Worm (Caenorhabditis elegans) whole organism, L2 larva: ENCODE measurements around the gene C34D4.4.
A peak's percentile ranks its signal among the peaks of the same experiment; 100 is the strongest.

Source experiments
- C34F6.9 ChIP-seq: fragments of 150-350 bp; optimal IDR thresholded peaks from 2 replicates; lab custom pipeline; 2014; ENCODE audit warnings: missing biosample characterization, missing genetic modification characterization
- R02D3.7 ChIP-seq: fragments of 150-350 bp; optimal IDR thresholded peaks from 2 replicates; lab custom pipeline; 2014; ENCODE audit warnings: missing biosample characterization, missing genetic modification characterization
- ZK546.5 ChIP-seq: sonication (generic microtip); optimal IDR thresholded peaks from 2 replicates; lab custom pipeline; 2017; ENCODE audit warnings: missing biosample characterization, missing genetic modification characterization
- alr-1 ChIP-seq: fragments of 150-350 bp; optimal IDR thresholded peaks from 2 replicates; lab custom pipeline; 2014; ENCODE audit warnings: missing biosample characterization, missing genetic modification characterization
- aly-2 ChIP-seq: fragments of 150-350 bp; optimal IDR thresholded peaks from 2 replicates; lab custom pipeline; 2014; ENCODE audit warnings: missing biosample characterization, missing genetic modification characterization
- blmp-1 ChIP-seq: sonication (generic microtip); optimal IDR thresholded peaks from 2 replicates; lab custom pipeline; 2017; ENCODE audit warnings: missing genetic modification characterization, mild to moderate bottlenecking, missing compliant biosample characterization, antibody characterized with exemption, moderate library complexity; ENCODE audit not compliant: insufficient read depth
- ceh-82 ChIP-seq: fragments of 150-350 bp; optimal IDR thresholded peaks from 2 replicates; lab custom pipeline; 2014; ENCODE audit warnings: missing biosample characterization, missing genetic modification characterization
- crh-2 ChIP-seq: sonication (generic microtip); optimal IDR thresholded peaks from 2 replicates; lab custom pipeline; 2017; ENCODE audit warnings: missing biosample characterization, missing genetic modification characterization
- elt-1 ChIP-seq: fragments of 150-350 bp; optimal IDR thresholded peaks from 2 replicates; lab custom pipeline; 2014; ENCODE audit warnings: missing biosample characterization, missing genetic modification characterization
- fos-1 ChIP-seq: fragments of 150-350 bp; optimal IDR thresholded peaks from 2 replicates; lab custom pipeline; 2014; ENCODE audit warnings: missing biosample characterization, missing genetic modification characterization
- lin-11 ChIP-seq: fragments of 150-350 bp; sonication (generic microtip); optimal IDR thresholded peaks from 2 replicates; lab custom pipeline; 2014; ENCODE audit warnings: missing biosample characterization, missing genetic modification characterization, inconsistent platforms, mixed read lengths
- lin-13 ChIP-seq: fragments of 150-350 bp; optimal IDR thresholded peaks from 2 replicates; lab custom pipeline; 2014; ENCODE audit warnings: missing biosample characterization, missing genetic modification reagents, missing genetic modification characterization
- lin-39 ChIP-seq: fragments of 150-350 bp; optimal IDR thresholded peaks from 2 replicates; lab custom pipeline; 2014; ENCODE audit warnings: missing biosample characterization, missing genetic modification reagents, missing genetic modification characterization
- mab-5 ChIP-seq: fragments of 150-350 bp; optimal IDR thresholded peaks from 2 replicates; lab custom pipeline; 2014; ENCODE audit warnings: missing biosample characterization, missing genetic modification characterization
- mbf-1 ChIP-seq: sonication (generic microtip); optimal IDR thresholded peaks from 2 replicates; lab custom pipeline; 2017; ENCODE audit warnings: missing biosample characterization, missing genetic modification characterization
- mdl-1 ChIP-seq, 2 experiments: fragments of 150-350 bp in 1 of 2; sonication (generic microtip) in 1 of 2; optimal IDR thresholded peaks; 2 replicates each; lab custom pipeline; 2017; ENCODE audit warnings: missing biosample characterization in 2 of 2, missing genetic modification characterization in 2 of 2
- nhr-10 ChIP-seq: sonication (generic microtip); optimal IDR thresholded peaks from 2 replicates; lab custom pipeline; 2017; ENCODE audit warnings: missing biosample characterization, missing genetic modification characterization
- nhr-11 ChIP-seq: fragments of 150-350 bp; optimal IDR thresholded peaks from 2 replicates; lab custom pipeline; 2014; ENCODE audit warnings: missing biosample characterization, missing genetic modification characterization
- nhr-12 ChIP-seq: fragments of 150-350 bp; optimal IDR thresholded peaks from 2 replicates; lab custom pipeline; 2014; ENCODE audit warnings: missing biosample characterization, missing genetic modification characterization
- nhr-129 ChIP-seq: fragments of 150-350 bp; optimal IDR thresholded peaks from 2 replicates; lab custom pipeline; 2014; ENCODE audit warnings: missing biosample characterization, missing genetic modification characterization
- nhr-25 ChIP-seq: fragments of 150-350 bp; sonication (generic microtip); optimal IDR thresholded peaks from 3 replicates; lab custom pipeline; 2014; ENCODE audit warnings: missing biosample characterization, missing genetic modification characterization
- nhr-77 ChIP-seq: fragments of 150-350 bp; optimal IDR thresholded peaks from 2 replicates; lab custom pipeline; 2014; ENCODE audit warnings: missing biosample characterization, missing genetic modification characterization
- sem-4 ChIP-seq: fragments of 150-350 bp; optimal IDR thresholded peaks from 2 replicates; lab custom pipeline; 2014; ENCODE audit warnings: missing biosample characterization, missing genetic modification reagents, missing genetic modification characterization
- skn-1 ChIP-seq: sonication (generic microtip); optimal IDR thresholded peaks from 2 replicates; lab custom pipeline; 2017; ENCODE audit warnings: missing biosample characterization, missing genetic modification characterization
- sma-9 ChIP-seq, 2 experiments: fragments of 150-350 bp in 1 of 2; sonication (generic microtip) in 1 of 2; optimal IDR thresholded peaks; 2 replicates each; lab custom pipeline; 2014 to 2016; ENCODE audit warnings: missing genetic modification characterization in 2 of 2, mild to moderate bottlenecking in 1 of 2, missing biosample characterization in 1 of 2, missing compliant biosample characterization in 1 of 2, missing genetic modification reagents in 1 of 2, moderate library complexity in 1 of 2
- unc-55 ChIP-seq: fragments of 150-350 bp; sonication (generic microtip); optimal IDR thresholded peaks from 3 replicates; lab custom pipeline; 2014; ENCODE audit warnings: missing biosample characterization, missing genetic modification reagents, missing genetic modification characterization
- unc-62 ChIP-seq: fragments of 150-350 bp; optimal IDR thresholded peaks from 2 replicates; lab custom pipeline; 2014; ENCODE audit warnings: missing biosample characterization, missing genetic modification reagents, missing genetic modification characterization
- ztf-1 ChIP-seq: fragments of 200-800 bp; sonication (Bioruptor generic); conservative IDR thresholded peaks from 2 replicates; pipeline ENCODE4 v1.3.6; 2022; ENCODE audit warnings: missing genetic modification characterization, missing compliant biosample characterization
- ztf-11 ChIP-seq: sonication (generic microtip); optimal IDR thresholded peaks from 2 replicates; lab custom pipeline; 2017; ENCODE audit warnings: missing biosample characterization, missing genetic modification characterization

C34D4.4 gene

ce11 chrIV:7175346-7175745, 26.2 kb downstream of the C34D4.4 start, which contains the start of gene C42D4.19:
C42D4.19 (plus strand) TSS chrIV:7175646.
- TF ChIP-seq elt-1 (tag; lab: Kevin White, UChicago) (no peak), fos-1 (tag; lab: Kevin White, UChicago) (no peak), ceh-82 (tag; lab: Kevin White, UChicago) (no peak), crh-2 (no peak), lin-11 (tag; lab: Kevin White, UChicago) (no peak), ztf-11 (tag; lab: Kevin White, UChicago) (no peak), nhr-77 (tag; lab: Kevin White, UChicago) (no peak), R02D3.7 (tag; lab: Kevin White, UChicago) (no peak), mab-5 (no peak)

ce11 chrIV:7176887-7177286, 27.7 kb downstream of the C34D4.4 start, which contains the start of gene str-44:
str-44 (plus strand) TSS chrIV:7177187.
- TF ChIP-seq skn-1 (tag; lab: Kevin White, UChicago) (no peak), lin-11 (tag; lab: Kevin White, UChicago) (no peak)
- TF ChIP-seq, all 48 proteins: peak for 0

ce11 chrIV:7178942-7179341, 29.8 kb downstream of the C34D4.4 start, which contains the start of gene C42D4.3:
C42D4.3 (plus strand) TSS chrIV:7179239.
- TF ChIP-seq fos-1 (tag; lab: Kevin White, UChicago) (peak; percentile 52), lin-11 (tag; lab: Kevin White, UChicago) (no peak), nhr-25 (tag; lab: Kevin White, UChicago) (peak; percentile 86)

ce11 chrIV:7180304-7180703, 31.1 kb downstream of the C34D4.4 start, which contains the start of gene cest-10:
cest-10 (plus strand) TSS chrIV:7180557.
- TF ChIP-seq unc-62, result no peak
- TF ChIP-seq nhr-25 (tag; lab: Kevin White, UChicago), result peak; percentile 40
- peak; percentile 29 for TF ChIP-seq sma-9 (GFP tag; optimal IDR thresholded peaks at IDR 0.05; lab: Kevin White, UChicago)
- no peak for TF ChIP-seq sma-9 (tag; optimal IDR thresholded peaks at IDR 0.05; lab: Kevin White, UChicago)
- TF ChIP-seq blmp-1 (tag; lab: Kevin White, UChicago), result peak; percentile 9
- TF ChIP-seq nhr-77 (tag; lab: Kevin White, UChicago), result no peak
- TF ChIP-seq ZK546.5 (tag; lab: Kevin White, UChicago), result no peak
- no peak for TF ChIP-seq ztf-1 (GFP tag; lab: Robert Waterston, UW)
- peak; percentile 65 for TF ChIP-seq fos-1 (tag; lab: Kevin White, UChicago)
- TF ChIP-seq, all 48 proteins: peak for 4

ce11 chrIV:7182818-7183217, 33.7 kb downstream of the C34D4.4 start:
- no peak for TF ChIP-seq nhr-25 (tag; lab: Kevin White, UChicago)
- no peak for TF ChIP-seq mdl-1 (tag; optimal IDR thresholded peaks at IDR 0.05; lab: Kevin White, UChicago)
- no peak for TF ChIP-seq ztf-1 (GFP tag; lab: Robert Waterston, UW)

ce11 chrIV:7184597-7184996, 35.4 kb downstream of the C34D4.4 start, which contains the start of gene clec-179:
clec-179 (minus strand) TSS chrIV:7184697.
- no peak for TF ChIP-seq nhr-129 (tag; lab: Kevin White, UChicago)
- no peak for TF ChIP-seq lin-13
- no peak for TF ChIP-seq aly-2 (tag; lab: Kevin White, UChicago)
- no peak for TF ChIP-seq alr-1 (tag; lab: Kevin White, UChicago)
- TF ChIP-seq C34F6.9, result no peak
- TF ChIP-seq nhr-12 (tag; lab: Kevin White, UChicago), result no peak
- TF ChIP-seq lin-39 (tag; lab: Kevin White, UChicago), result no peak
- no peak for TF ChIP-seq mbf-1 (tag; lab: Kevin White, UChicago)

ce11 chrIV:7186756-7187155, 37.6 kb downstream of the C34D4.4 start, which contains the start of gene str-249:
str-249 (minus strand) TSS chrIV:7186856.
- TF ChIP-seq ZK546.5 (tag; lab: Kevin White, UChicago), result no peak

ce11 chrIV:7188030-7188429, 38.9 kb downstream of the C34D4.4 start, which contains the start of gene C42D4.13:
C42D4.13 (minus strand) TSS chrIV:7188130.
- TF ChIP-seq crh-2 (no peak), nhr-12 (tag; lab: Kevin White, UChicago) (no peak), sma-9 (GFP tag; optimal IDR thresholded peaks at IDR 0.05; lab: Kevin White, UChicago) (no peak), sma-9 (tag; optimal IDR thresholded peaks at IDR 0.05; lab: Kevin White, UChicago) (no peak), alr-1 (tag; lab: Kevin White, UChicago) (no peak), aly-2 (tag; lab: Kevin White, UChicago) (no peak), nhr-11 (tag; lab: Kevin White, UChicago) (no peak), lin-11 (tag; lab: Kevin White, UChicago) (no peak), unc-55 (no peak), ZK546.5 (tag; lab: Kevin White, UChicago) (no peak), lin-13 (no peak), sem-4 (tag; lab: Kevin White, UChicago) (no peak), ztf-11 (tag; lab: Kevin White, UChicago) (no peak), ztf-1 (GFP tag; lab: Robert Waterston, UW) (no peak), nhr-10 (no peak), mbf-1 (tag; lab: Kevin White, UChicago) (no peak), mab-5 (no peak), fos-1 (tag; lab: Kevin White, UChicago) (no peak), R02D3.7 (tag; lab: Kevin White, UChicago) (no peak), ceh-82 (tag; lab: Kevin White, UChicago) (no peak)
